Fruit fly (Drosophila melanogaster) Kc167 (cell line): ENCODE measurements around the gene lsn.

ENCODE experiments used
- Myc ChIP-seq: fragments of >200 bp; optimal IDR thresholded peaks from 2 replicates; lab custom pipeline; 2017; ENCODE audit warnings: missing external identifiers
- Sin3A ChIP-seq: fragments of >200 bp; optimal IDR thresholded peaks from 2 replicates; lab custom pipeline; 2018; ENCODE audit warnings: missing external identifiers
- psq ChIP-seq: fragments of >200 bp; optimal IDR thresholded peaks from 2 replicates; lab custom pipeline; 2017; ENCODE audit warnings: missing external identifiers
- ttk ChIP-seq: sonication (Bioruptor generic); optimal IDR thresholded peaks from 2 replicates; lab custom pipeline; 2017; ENCODE audit warnings: missing external identifiers

dm6 chr3R:21853618-21854573 lies 11.1 kb upstream of the lsn start:
- TF ChIP-seq Sin3A (lab: Kevin White, UChicago), result no peak
- no peak for TF ChIP-seq ttk (lab: Kevin White, UChicago)
- no peak for TF ChIP-seq Myc (lab: Kevin White, UChicago)
- no peak for TF ChIP-seq psq (lab: Kevin White, UChicago)
